Worm (Caenorhabditis elegans) whole organism, mixed stage, embryonic: ENCODE measurements around the gene srv-28.

ENCODE experiments used
- ces-1 ChIP-seq: fragments of 150-350 bp; optimal IDR thresholded peaks from 2 replicates; lab custom pipeline; 2014; ENCODE audit warnings: missing biosample characterization, missing genetic modification reagents, missing genetic modification characterization
- elt-3 ChIP-seq: fragments of 150-350 bp; optimal IDR thresholded peaks from 2 replicates; lab custom pipeline; 2014; ENCODE audit warnings: missing biosample characterization, missing genetic modification characterization
- hlh-1 ChIP-seq: fragments of 150-350 bp; optimal IDR thresholded peaks from 2 replicates; lab custom pipeline; 2014; ENCODE audit warnings: missing biosample characterization, missing genetic modification reagents, missing genetic modification characterization
- sem-2 ChIP-seq: fragments of 200-800 bp; sonication (Bioruptor generic); optimal IDR thresholded peaks from 2 replicates; lab custom pipeline; 2018; ENCODE audit warnings: mild to moderate bottlenecking, missing genetic modification characterization, missing compliant biosample characterization
- snpc-4 ChIP-seq: fragments of 150-350 bp; optimal IDR thresholded peaks from 2 replicates; lab custom pipeline; 2014; ENCODE audit warnings: missing biosample characterization, missing genetic modification characterization
- unc-62 ChIP-seq: fragments of 150-350 bp; optimal IDR thresholded peaks from 2 replicates; lab custom pipeline; 2014; ENCODE audit warnings: missing biosample characterization, missing genetic modification reagents, missing genetic modification characterization
- ztf-11 ChIP-seq: fragments of 150-350 bp; optimal IDR thresholded peaks from 2 replicates; lab custom pipeline; 2014; ENCODE audit warnings: missing biosample characterization, missing genetic modification characterization

DNA sequence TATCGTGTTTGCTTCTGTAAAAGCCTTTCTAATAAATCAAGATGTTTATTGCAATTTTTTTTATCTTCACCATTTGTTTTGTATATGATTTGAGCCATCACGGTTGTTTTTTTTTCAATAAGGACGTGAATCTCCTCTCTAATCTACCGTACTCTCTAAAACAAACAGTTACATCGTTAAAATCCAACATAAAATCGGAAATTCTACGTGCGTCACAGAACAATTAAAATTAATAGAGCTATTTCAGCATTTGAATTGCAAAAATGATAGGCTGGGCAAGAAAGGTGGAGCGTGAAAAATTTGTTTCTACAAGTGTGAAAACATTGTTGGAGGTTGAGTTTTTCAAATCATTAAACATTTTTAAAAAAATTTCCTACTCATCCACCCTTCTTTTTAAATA, 49.7 kb downstream of the srv-28 start, which contains the start of gene C49A9.5:
- no peak for TF ChIP-seq snpc-4 (tag; lab: Kevin White, UChicago)
- no peak for TF ChIP-seq ces-1 (GFP tag; lab: Kevin White, UChicago)
- no peak for TF ChIP-seq elt-3
- no peak for TF ChIP-seq hlh-1 (tag; lab: Kevin White, UChicago)
- no peak for TF ChIP-seq sem-2
- TF ChIP-seq ztf-11 (tag; lab: Kevin White, UChicago), result no peak
- no peak for TF ChIP-seq unc-62 (GFP tag; lab: Kevin White, UChicago)
